Fruit fly (Drosophila melanogaster): ENCODE results near the gene Ing3.
A peak's percentile ranks its signal among the peaks of the same experiment; 100 is the strongest.

dm6 chrX:18695603-18696002 is 42.7 kb upstream of the Ing3 start:
- TF ChIP-seq Pif1A (GFP tag; optimal IDR thresholded peaks at IDR 0.05) (no peak), rn (GFP tag; IDR thresholded peaks at IDR 0.05) (no peak), CG32121 (GFP tag; IDR thresholded peaks at IDR 0.05) (no peak), CG34367 (tag; optimal IDR thresholded peaks at IDR 0.05) (no peak), gl (tag; optimal IDR thresholded peaks at IDR 0.05) (no peak), EcR (GFP tag; optimal IDR thresholded peaks at IDR 0.05) (peak; percentile 98), CG9948 (tag; optimal IDR thresholded peaks at IDR 0.05) (no peak)
